Worm (Caenorhabditis elegans) whole organism, young adult: ENCODE data around the gene srg-47.

Experiments
- akir-1 ChIP-seq: fragments of 200-800 bp; sonication (Bioruptor generic); optimal IDR thresholded peaks from 2 replicates; lab custom pipeline; 2018; ENCODE audit warnings: mild to moderate bottlenecking, missing genetic modification characterization, moderate library complexity, missing compliant biosample characterization
- nfya-2 ChIP-seq: fragments of 200-800 bp; sonication (Bioruptor generic); IDR thresholded peaks from 2 replicates; pipeline ENCODE4 v1.3.6; 2022; ENCODE audit warnings: missing genetic modification reagents, missing genetic modification characterization, missing compliant biosample characterization
- sdz-38 ChIP-seq: sonication (generic microtip); optimal IDR thresholded peaks from 2 replicates; lab custom pipeline; 2016; ENCODE audit warnings: missing genotype, missing genetic modification characterization, missing compliant biosample characterization

DNA sequence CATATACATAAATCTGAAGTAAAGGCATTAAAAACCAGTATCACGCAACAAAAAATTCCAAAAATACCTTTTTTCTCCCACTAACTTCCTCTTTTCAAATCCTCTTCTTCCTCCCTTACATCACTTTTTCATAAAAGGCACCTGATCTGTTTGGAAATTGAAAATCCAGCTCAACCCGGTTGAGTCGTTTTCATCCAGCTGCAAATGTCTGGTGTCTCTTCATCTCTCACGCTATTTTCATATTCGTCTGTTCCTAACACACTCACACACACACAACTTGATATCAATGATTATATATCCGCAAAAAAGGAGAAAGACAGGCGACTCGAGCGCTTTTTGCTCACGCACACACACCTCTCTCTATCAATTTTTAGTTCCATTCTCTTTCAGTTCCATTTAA, 23.7 kb downstream of the srg-47 start:
- TF ChIP-seq sdz-38 (tag; lab: Kevin White, UChicago), result no peak
- TF ChIP-seq akir-1 (GFP tag; lab: Kevin White, UChicago), result no peak
- TF ChIP-seq nfya-2, result no peak
